Worm (Caenorhabditis elegans): ENCODE data around the gene F07H5.13.
A peak's percentile ranks its signal among the peaks of the same experiment; 100 is the strongest.

F07H5.13 gene

ce11 chrII:8789828-8790558, at the start of gene F07H5.13 (continued):
- TF ChIP-seq ekl-4 (GFP tag; IDR thresholded peaks at IDR 0.05) (0 out of 2 replicates have a peak, but pooled peaks have one; percentile 34), lag-1 (GFP tag; IDR thresholded peaks at IDR 0.05) (no peak), ztf-6 (GFP tag; IDR thresholded peaks at IDR 0.05) (no peak), tbp1 (GFP tag; optimal IDR thresholded peaks at IDR 0.05) (peak; percentile 0), bed-2 (GFP tag; IDR thresholded peaks at IDR 0.05) (no peak), T26A5.8 (tag; optimal IDR thresholded peaks at IDR 0.05) (no peak), F52B5.7 (tag; optimal IDR thresholded peaks at IDR 0.05) (peak; percentile 5), repo-1 (tag; optimal IDR thresholded peaks at IDR 0.05) (peak; percentile 88), hmg-1.2 (GFP tag; IDR thresholded peaks at IDR 0.05) (no peak), cebp-1 (GFP tag; IDR thresholded peaks at IDR 0.05) (no peak), cebp-1 (tag; optimal IDR thresholded peaks at IDR 0.05) (peak; percentile 51), Y67H2A.10 (GFP tag; conservative IDR thresholded peaks at IDR 0.05) (no peak), madf-10 (tag; optimal IDR thresholded peaks at IDR 0.05) (peak; percentile 33), C17E4.6 (GFP tag; IDR thresholded peaks at IDR 0.05) (no peak), bed-1 (GFP tag; IDR thresholded peaks at IDR 0.05) (no peak), attf-6 (GFP tag; IDR thresholded peaks at IDR 0.05) (no peak), snpc-1.1 (tag; optimal IDR thresholded peaks at IDR 0.05; ENCODE audit: insufficient read depth) (no peak), mel-28 (tag; optimal IDR thresholded peaks at IDR 0.05; ENCODE audit: borderline replicate concordance) (no peak), egl-44 (GFP tag; IDR thresholded peaks at IDR 0.05) (no peak), F49E8.2 (tag; optimal IDR thresholded peaks at IDR 0.05; ENCODE audit: insufficient read depth) (no peak), F23B12.7 (tag; optimal IDR thresholded peaks at IDR 0.05; ENCODE audit: insufficient read depth) (no peak), nhr-90 (tag; optimal IDR thresholded peaks at IDR 0.05) (no peak), attf-5 (GFP tag; optimal IDR thresholded peaks at IDR 0.05) (no peak), lin-40 (tag; optimal IDR thresholded peaks at IDR 0.05) (peak; percentile 57), D2030.7 (GFP tag; IDR thresholded peaks at IDR 0.05) (no peak), zim-3 (tag; optimal IDR thresholded peaks at IDR 0.05) (peak; percentile 15), Y53F4B.3 (GFP tag; IDR thresholded peaks at IDR 0.05) (no peak), somi-1 (GFP tag; optimal IDR thresholded peaks at IDR 0.05) (peak; percentile 43), F39B2.1 (GFP tag; IDR thresholded peaks at IDR 0.05) (no peak), F57C9.4 (tag; optimal IDR thresholded peaks at IDR 0.05) (no peak), nhr-120 (GFP tag; IDR thresholded peaks at IDR 0.05) (no peak), lir-1 (GFP tag; conservative IDR thresholded peaks at IDR 0.05) (no peak), nhr-179 (tag; optimal IDR thresholded peaks at IDR 0.05) (no peak), sdz-38 (tag; optimal IDR thresholded peaks at IDR 0.05) (no peak), akir-1 (GFP tag; optimal IDR thresholded peaks at IDR 0.05) (no peak), ztf-25 (GFP tag; IDR thresholded peaks at IDR 0.05) (no peak), B0035.1 (tag; optimal IDR thresholded peaks at IDR 0.05) (no peak), K12H6.12 (tag; optimal IDR thresholded peaks at IDR 0.05) (no peak), sptf-2 (GFP tag; optimal IDR thresholded peaks at IDR 0.05) (no peak), snpc-1.3 (tag; optimal IDR thresholded peaks at IDR 0.05; ENCODE audit: insufficient read depth) (no peak), ceh-27 (GFP tag; optimal IDR thresholded peaks at IDR 0.05) (no peak), snpc-3.4 (tag; optimal IDR thresholded peaks at IDR 0.05) (no peak), ceh-79 (tag; optimal IDR thresholded peaks at IDR 0.05) (no peak), T07F8.4 (tag; optimal IDR thresholded peaks at IDR 0.05) (no peak), lin-54 (GFP tag; optimal IDR thresholded peaks at IDR 0.05) (no peak), chd-7 (tag; optimal IDR thresholded peaks at IDR 0.05) (peak; percentile 60), Y95B8A.8 (GFP tag; IDR thresholded peaks at IDR 0.05) (no peak), mes-4 (tag; optimal IDR thresholded peaks at IDR 0.05) (no peak)
